Worm (Caenorhabditis elegans) whole organism, L2 larva: ENCODE data around the gene ZK455.5.

Experiments
- C34F6.9 ChIP-seq: fragments of 150-350 bp; optimal IDR thresholded peaks from 2 replicates; lab custom pipeline; 2014; ENCODE audit warnings: missing biosample characterization, missing genetic modification characterization
- F13H6.1 ChIP-seq: sonication (generic microtip); optimal IDR thresholded peaks from 2 replicates; lab custom pipeline; 2016; ENCODE audit warnings: missing genetic modification characterization, missing compliant biosample characterization
- R02D3.7 ChIP-seq: fragments of 150-350 bp; optimal IDR thresholded peaks from 2 replicates; lab custom pipeline; 2014; ENCODE audit warnings: missing biosample characterization, missing genetic modification characterization
- alr-1 ChIP-seq: fragments of 150-350 bp; optimal IDR thresholded peaks from 2 replicates; lab custom pipeline; 2014; ENCODE audit warnings: missing biosample characterization, missing genetic modification characterization
- ama-1 ChIP-seq: fragments of 150-350 bp; optimal IDR thresholded peaks from 2 replicates; lab custom pipeline; 2018; ENCODE audit warnings: inconsistent platforms
- blmp-1 ChIP-seq: sonication (generic microtip); optimal IDR thresholded peaks from 2 replicates; lab custom pipeline; 2017; ENCODE audit warnings: missing genetic modification characterization, mild to moderate bottlenecking, missing compliant biosample characterization, antibody characterized with exemption, moderate library complexity; ENCODE audit not compliant: insufficient read depth
- ceh-16 ChIP-seq: fragments of 150-350 bp; optimal IDR thresholded peaks from 2 replicates; lab custom pipeline; 2014; ENCODE audit warnings: missing biosample characterization, missing genetic modification characterization
- crh-2 ChIP-seq: sonication (generic microtip); optimal IDR thresholded peaks from 2 replicates; lab custom pipeline; 2017; ENCODE audit warnings: missing biosample characterization, missing genetic modification characterization
- egl-27 ChIP-seq: sonication (generic microtip); optimal IDR thresholded peaks from 3 replicates; lab custom pipeline; 2017; ENCODE audit warnings: missing biosample characterization, missing genetic modification reagents, missing genetic modification characterization
- elt-1 ChIP-seq: fragments of 150-350 bp; optimal IDR thresholded peaks from 2 replicates; lab custom pipeline; 2014; ENCODE audit warnings: missing biosample characterization, missing genetic modification characterization
- elt-3 ChIP-seq: sonication (generic microtip); optimal IDR thresholded peaks from 2 replicates; lab custom pipeline; 2017; ENCODE audit warnings: missing biosample characterization, missing genetic modification characterization
- fos-1 ChIP-seq: fragments of 150-350 bp; optimal IDR thresholded peaks from 2 replicates; lab custom pipeline; 2014; ENCODE audit warnings: missing biosample characterization, missing genetic modification characterization
- lsy-2 ChIP-seq, 2 experiments: fragments of 150-350 bp in 1 of 2; sonication (generic microtip) in 1 of 2; optimal IDR thresholded peaks; 2 replicates each; lab custom pipeline; 2014 to 2017; ENCODE audit warnings: missing biosample characterization in 2 of 2, missing genetic modification characterization in 2 of 2
- mab-5 ChIP-seq: fragments of 150-350 bp; optimal IDR thresholded peaks from 2 replicates; lab custom pipeline; 2014; ENCODE audit warnings: missing biosample characterization, missing genetic modification characterization
- mdl-1 ChIP-seq, 2 experiments: fragments of 150-350 bp in 1 of 2; sonication (generic microtip) in 1 of 2; optimal IDR thresholded peaks; 2 replicates each; lab custom pipeline; 2017; ENCODE audit warnings: missing biosample characterization in 2 of 2, missing genetic modification characterization in 2 of 2
- nhr-10 ChIP-seq: sonication (generic microtip); optimal IDR thresholded peaks from 2 replicates; lab custom pipeline; 2017; ENCODE audit warnings: missing biosample characterization, missing genetic modification characterization
- nhr-11 ChIP-seq: fragments of 150-350 bp; optimal IDR thresholded peaks from 2 replicates; lab custom pipeline; 2014; ENCODE audit warnings: missing biosample characterization, missing genetic modification characterization
- nhr-129 ChIP-seq: fragments of 150-350 bp; optimal IDR thresholded peaks from 2 replicates; lab custom pipeline; 2014; ENCODE audit warnings: missing biosample characterization, missing genetic modification characterization
- nhr-21 ChIP-seq: fragments of 150-350 bp; optimal IDR thresholded peaks from 2 replicates; lab custom pipeline; 2014; ENCODE audit warnings: missing biosample characterization, missing genetic modification characterization
- nhr-77 ChIP-seq: fragments of 150-350 bp; optimal IDR thresholded peaks from 2 replicates; lab custom pipeline; 2014; ENCODE audit warnings: missing biosample characterization, missing genetic modification characterization
- sma-3 ChIP-seq: sonication (generic microtip); optimal IDR thresholded peaks from 2 replicates; lab custom pipeline; 2016; ENCODE audit warnings: missing genetic modification reagents, missing genetic modification characterization, missing compliant biosample characterization
- sma-9 ChIP-seq, 2 experiments: fragments of 150-350 bp in 1 of 2; sonication (generic microtip) in 1 of 2; optimal IDR thresholded peaks; 2 replicates each; lab custom pipeline; 2014 to 2016; ENCODE audit warnings: missing genetic modification characterization in 2 of 2, mild to moderate bottlenecking in 1 of 2, missing biosample characterization in 1 of 2, missing compliant biosample characterization in 1 of 2, missing genetic modification reagents in 1 of 2, moderate library complexity in 1 of 2
- snpc-4 ChIP-seq: fragments of 150-350 bp; optimal IDR thresholded peaks from 2 replicates; lab custom pipeline; 2014; ENCODE audit warnings: missing biosample characterization, missing genetic modification characterization
- unc-39 ChIP-seq: fragments of 150-350 bp; optimal IDR thresholded peaks from 2 replicates; lab custom pipeline; 2014; ENCODE audit warnings: missing biosample characterization, missing genetic modification characterization
- unc-55 ChIP-seq: fragments of 150-350 bp; sonication (generic microtip); optimal IDR thresholded peaks from 3 replicates; lab custom pipeline; 2014; ENCODE audit warnings: missing biosample characterization, missing genetic modification reagents, missing genetic modification characterization
- unc-62 ChIP-seq: fragments of 150-350 bp; optimal IDR thresholded peaks from 2 replicates; lab custom pipeline; 2014; ENCODE audit warnings: missing biosample characterization, missing genetic modification reagents, missing genetic modification characterization
- zag-1 ChIP-seq: fragments of 150-350 bp; optimal IDR thresholded peaks from 2 replicates; lab custom pipeline; 2014; ENCODE audit warnings: missing biosample characterization, missing genetic modification characterization
- ztf-1 ChIP-seq: fragments of 200-800 bp; sonication (Bioruptor generic); conservative IDR thresholded peaks from 2 replicates; pipeline ENCODE4 v1.3.6; 2022; ENCODE audit warnings: missing genetic modification characterization, missing compliant biosample characterization
- ztf-11 ChIP-seq: sonication (generic microtip); optimal IDR thresholded peaks from 2 replicates; lab custom pipeline; 2017; ENCODE audit warnings: missing biosample characterization, missing genetic modification characterization
- ztf-4 ChIP-seq: fragments of 150-350 bp; optimal IDR thresholded peaks from 2 replicates; lab custom pipeline; 2014; ENCODE audit warnings: missing biosample characterization, missing genetic modification characterization

The ZK455.5 gene

ce11 chrX:11351856-11352255, 25.1 kb upstream of the ZK455.5 start, which contains the start of gene pgp-3:
pgp-3 (plus strand) TSS chrX:11352156.
- TF ChIP-seq alr-1 (tag; lab: Kevin White, UChicago) (no peak), unc-39 (no peak), unc-62 (no peak), mab-5 (tag; lab: Kevin White, UChicago) (no peak), nhr-21 (tag; lab: Kevin White, UChicago) (no peak), nhr-129 (no peak), lsy-2 (tag; optimal IDR thresholded peaks at IDR 0.05; lab: Kevin White, UChicago) (no peak), crh-2 (tag; lab: Kevin White, UChicago) (no peak), R02D3.7 (tag; lab: Kevin White, UChicago) (no peak), ama-1 (lab: Kevin White, UChicago) (no peak), C34F6.9 (tag; lab: Kevin White, UChicago) (no peak), mdl-1 (tag; optimal IDR thresholded peaks at IDR 0.05; lab: Kevin White, UChicago) (no peak), nhr-11 (tag; lab: Kevin White, UChicago) (no peak), sma-3 (GFP tag; lab: Kevin White, UChicago) (no peak), ceh-16 (tag; lab: Kevin White, UChicago) (no peak), unc-55 (GFP tag; lab: Kevin White, UChicago) (no peak), ztf-1 (no peak)

ce11 chrX:11351288-11351687, 24.6 kb upstream of the ZK455.5 start:
- TF ChIP-seq blmp-1, result no peak
- TF ChIP-seq fos-1 (tag; lab: Kevin White, UChicago), result peak; percentile 50
- TF ChIP-seq ceh-16 (tag; lab: Kevin White, UChicago), result no peak

DNA sequence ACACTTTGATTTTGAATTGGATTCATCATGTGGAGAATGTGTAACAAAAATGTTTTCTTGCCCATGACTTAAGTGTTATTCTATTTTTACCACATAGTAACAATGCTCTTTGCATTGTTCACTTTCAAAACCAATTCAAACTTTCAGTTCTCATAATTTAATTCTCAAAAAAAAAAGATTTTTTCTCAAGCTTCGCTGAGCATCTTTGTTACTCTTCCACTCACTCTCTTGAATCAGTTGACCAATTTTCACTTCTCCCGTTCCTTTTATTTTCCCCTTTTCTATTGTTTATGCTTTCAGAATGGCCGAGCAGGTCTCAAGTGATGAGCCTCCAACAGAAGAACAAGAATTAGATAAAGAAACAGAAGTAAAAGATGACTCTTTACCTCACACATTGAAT, 19.4 kb upstream of the ZK455.5 start, which contains the start of gene oct-2:
oct-2 (plus strand) TSS at position 301 of the 400 bp plus-strand sequence.
- TF ChIP-seq lsy-2 (tag; optimal IDR thresholded peaks at IDR 0.05; lab: Kevin White, UChicago) (no peak), egl-27 (tag; lab: Kevin White, UChicago) (no peak), mab-5 (tag; lab: Kevin White, UChicago) (no peak), R02D3.7 (tag; lab: Kevin White, UChicago) (no peak), mdl-1 (tag; optimal IDR thresholded peaks at IDR 0.05; lab: Kevin White, UChicago) (no peak), zag-1 (tag; lab: Kevin White, UChicago) (no peak), nhr-10 (tag; lab: Kevin White, UChicago) (no peak), snpc-4 (tag; lab: Kevin White, UChicago) (no peak), blmp-1 (no peak), nhr-77 (tag; lab: Kevin White, UChicago) (no peak), elt-1 (tag; lab: Kevin White, UChicago) (no peak), nhr-21 (tag; lab: Kevin White, UChicago) (no peak)

DNA sequence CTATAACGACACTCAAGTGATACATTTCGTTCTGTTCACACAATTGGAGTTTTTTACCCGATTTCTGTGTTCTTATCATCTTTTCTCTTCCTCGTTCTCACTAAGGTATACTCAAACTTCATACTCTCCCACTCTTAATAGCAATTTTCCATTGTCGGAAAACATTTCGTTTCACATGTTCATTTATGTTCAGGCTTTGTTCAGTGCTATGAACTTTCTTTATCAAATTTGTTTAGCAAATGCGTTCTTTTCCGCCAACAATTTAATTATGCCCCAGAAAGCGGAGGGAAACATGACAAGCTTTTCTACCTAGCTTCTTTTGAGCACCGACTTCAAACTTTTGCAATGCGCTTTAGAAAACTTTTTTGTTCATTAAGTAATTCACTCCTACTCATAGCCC, 18.7 kb upstream of the ZK455.5 start:
- TF ChIP-seq sma-9 (GFP tag; optimal IDR thresholded peaks at IDR 0.05; lab: Kevin White, UChicago) (peak; percentile 9), sma-9 (tag; optimal IDR thresholded peaks at IDR 0.05; lab: Kevin White, UChicago) (no peak), elt-3 (tag; lab: Kevin White, UChicago) (no peak), ztf-4 (tag; lab: Kevin White, UChicago) (no peak)

ce11 chrX:11344899-11345298, 18.2 kb upstream of the ZK455.5 start:
- TF ChIP-seq fos-1 (tag; lab: Kevin White, UChicago) (peak; percentile 27), F13H6.1 (tag; lab: Kevin White, UChicago) (peak; percentile 8), ztf-11 (no peak), nhr-129 (peak; percentile 52)

DNA sequence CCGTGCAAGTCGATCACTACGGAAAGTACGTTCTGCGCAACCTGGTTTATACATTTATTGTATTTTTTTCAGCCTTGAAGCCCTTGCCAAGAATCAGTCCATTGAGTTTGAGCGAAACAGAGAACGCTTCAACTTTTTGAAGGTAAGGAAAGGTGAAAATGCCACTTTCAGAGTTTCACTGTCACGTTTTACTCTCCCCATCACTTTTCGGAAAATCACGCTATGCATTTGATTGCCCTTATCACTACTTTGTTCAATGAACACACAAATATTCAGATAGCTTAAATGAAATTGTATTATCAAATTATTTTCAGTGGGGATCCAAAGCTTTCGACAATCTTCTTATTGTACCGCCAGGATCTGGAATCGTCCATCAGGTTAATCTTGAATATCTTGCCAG, 13.8 kb upstream of the ZK455.5 start:
- TF ChIP-seq crh-2 (tag; lab: Kevin White, UChicago) (peak; percentile 64), zag-1 (tag; lab: Kevin White, UChicago) (no peak), F13H6.1 (tag; lab: Kevin White, UChicago) (no peak)
